Fruit fly (Drosophila melanogaster) S2 (cell line): Measurements from ENCODE around the gene CG42238.

Experiments
- CG8478 ChIP-seq: fragments of >200 bp; optimal IDR thresholded peaks from 2 replicates; lab custom pipeline; 2018
- CTCF ChIP-seq, 2 experiments: fragments of >200 bp; optimal IDR thresholded peaks; 2 replicates each; lab custom pipeline; 2018

- TF ChIP-seq CG8478 (lab: Kevin White, UChicago) = no peak
- TF ChIP-seq CTCF (optimal IDR thresholded peaks at IDR 0.05; lab: Kevin White, UChicago) = no peak
Observed at dm6 chr2L:21073818-21074217, 21.9 kb upstream of the CG42238 start.
